Fruit fly (Drosophila melanogaster) whole organism, embryonic: ENCODE results near the gene CG10274.
A peak's percentile ranks its signal among the peaks of the same experiment; 100 is the strongest.

Source experiments
- Atf3 ChIP-seq: fragments of 200-800 bp; sonication (Bioruptor generic); optimal IDR thresholded peaks from 3 replicates; lab custom pipeline; 2016; ENCODE audit warnings: missing biosample characterization, missing genetic modification characterization
- Awh ChIP-seq: fragments of 200-800 bp; sonication (Bioruptor generic); IDR thresholded peaks from 2 replicates; pipeline ENCODE4, ENCODE4 v1.3.6; 2022; ENCODE audit warnings: missing biosample characterization, missing genetic modification characterization
- BtbVII ChIP-seq: fragments of 200-800 bp; sonication (Bioruptor generic); optimal IDR thresholded peaks from 3 replicates; lab custom pipeline; 2017; ENCODE audit warnings: missing biosample characterization, mild to moderate bottlenecking, missing genetic modification characterization
- CG10147 ChIP-seq: fragments of 200-800 bp; sonication (Bioruptor generic); optimal IDR thresholded peaks from 2 replicates; lab custom pipeline; 2019; ENCODE audit warnings: missing biosample characterization, mild to moderate bottlenecking, missing genetic modification characterization, moderate library complexity
- CG10462 ChIP-seq: fragments of 200-800 bp; sonication (Bioruptor generic); optimal IDR thresholded peaks from 2 replicates; lab custom pipeline; 2016; ENCODE audit warnings: missing biosample characterization, missing genetic modification characterization
- CG10543 ChIP-seq: fragments of 200-800 bp; sonication (Bioruptor generic); optimal IDR thresholded peaks from 3 replicates; lab custom pipeline; 2017; ENCODE audit warnings: missing biosample characterization, mild to moderate bottlenecking, missing genetic modification characterization, moderate library complexity
- CG12155 ChIP-seq: fragments of 200-800 bp; sonication (Bioruptor generic); optimal IDR thresholded peaks from 3 replicates; lab custom pipeline; 2016; ENCODE audit warnings: missing biosample characterization, missing genetic modification characterization
- CG12942 ChIP-seq: fragments of 200-800 bp; sonication (Bioruptor generic); optimal IDR thresholded peaks from 3 replicates; lab custom pipeline; 2016; ENCODE audit warnings: missing biosample characterization, missing genetic modification characterization
- CG13296 ChIP-seq: fragments of 200-800 bp; sonication (Bioruptor generic); optimal IDR thresholded peaks from 3 replicates; lab custom pipeline; 2018; ENCODE audit warnings: missing biosample characterization, mild to moderate bottlenecking, missing genetic modification characterization
- CG13775 ChIP-seq: fragments of 200-800 bp; sonication (Bioruptor generic); optimal IDR thresholded peaks from 3 replicates; lab custom pipeline; 2017; ENCODE audit warnings: missing biosample characterization, mild to moderate bottlenecking, missing genetic modification characterization
- CG14441 ChIP-seq: fragments of 200-800 bp; sonication (Bioruptor generic); IDR thresholded peaks from 2 replicates; pipeline ENCODE4 v1.3.6; 2022; ENCODE audit warnings: missing biosample characterization, missing genetic modification characterization
- CG14860 ChIP-seq: fragments of 200-800 bp; sonication (Bioruptor generic); IDR thresholded peaks from 3 replicates; pipeline ENCODE4 v1.3.6; 2022; ENCODE audit warnings: missing biosample characterization, missing genetic modification characterization; ENCODE audit not compliant: partially characterized antibody
- CG16815 ChIP-seq: fragments of 200-800 bp; sonication (Bioruptor generic); optimal IDR thresholded peaks from 3 replicates; lab custom pipeline; 2017; ENCODE audit warnings: missing biosample characterization, mild to moderate bottlenecking, missing genetic modification characterization
- CG2116 ChIP-seq: fragments of 200-800 bp; sonication (Bioruptor generic); optimal IDR thresholded peaks from 3 replicates; lab custom pipeline; 2018; ENCODE audit warnings: missing biosample characterization, mild to moderate bottlenecking, missing genetic modification characterization
- CG32772 ChIP-seq: fragments of 200-800 bp; sonication (Bioruptor generic); IDR thresholded peaks from 2 replicates; pipeline ENCODE4 v1.3.6; 2022; ENCODE audit warnings: missing biosample characterization, missing genetic modification characterization
- CG33213 ChIP-seq: fragments of 200-800 bp; sonication (Bioruptor generic); optimal IDR thresholded peaks from 3 replicates; lab custom pipeline; 2016; ENCODE audit warnings: missing biosample characterization, missing genetic modification characterization
- CG3407 ChIP-seq: fragments of 200-800 bp; sonication (Bioruptor generic); optimal IDR thresholded peaks from 2 replicates; lab custom pipeline; 2018; ENCODE audit warnings: missing biosample characterization, mild to moderate bottlenecking, missing genetic modification characterization
- CG42726 ChIP-seq: fragments of 200-800 bp; sonication (Bioruptor generic); IDR thresholded peaks from 2 replicates; pipeline ENCODE4 v1.3.6; 2022; ENCODE audit warnings: missing biosample characterization, missing genetic modification characterization; ENCODE audit not compliant: partially characterized antibody
- CG6175 ChIP-seq: fragments of 200-800 bp; sonication (Bioruptor generic); IDR thresholded peaks from 3 replicates; pipeline ENCODE4 v1.3.6; 2022; ENCODE audit warnings: missing biosample characterization, missing genetic modification characterization
- CG6689 ChIP-seq: fragments of 200-800 bp; sonication (Bioruptor generic); IDR thresholded peaks from 2 replicates; pipeline ENCODE4 v1.3.6; 2022; ENCODE audit warnings: missing biosample characterization, missing genetic modification characterization
- Dp ChIP-seq: fragments of 200-800 bp; sonication (Bioruptor generic); optimal IDR thresholded peaks from 2 replicates; lab custom pipeline; 2018; ENCODE audit warnings: missing biosample characterization, mild to moderate bottlenecking, missing genetic modification characterization, moderate library complexity
- E2f1 ChIP-seq: fragments of 200-800 bp; sonication (Bioruptor generic); IDR thresholded peaks from 2 replicates; pipeline ENCODE4 v1.3.6; 2022; ENCODE audit warnings: missing biosample characterization, missing genetic modification characterization
- Elba2 ChIP-seq: fragments of 200-800 bp; sonication (Bioruptor generic); optimal IDR thresholded peaks from 3 replicates; lab custom pipeline; 2016; ENCODE audit warnings: missing biosample characterization, missing genetic modification characterization
- Fer1 ChIP-seq: fragments of 200-800 bp; sonication (Bioruptor generic); optimal IDR thresholded peaks from 2 replicates; lab custom pipeline; 2017; ENCODE audit warnings: missing biosample characterization, mild to moderate bottlenecking, missing genetic modification characterization
- H15 ChIP-seq: fragments of 200-800 bp; sonication (Bioruptor generic); IDR thresholded peaks from 3 replicates; pipeline ENCODE4 v1.3.6; 2022; ENCODE audit warnings: missing biosample characterization, missing genetic modification characterization
- HLH4C ChIP-seq: fragments of 200-800 bp; sonication (Bioruptor generic); IDR thresholded peaks from 3 replicates; pipeline ENCODE4 v1.3.6; 2022; ENCODE audit warnings: missing biosample characterization, missing genetic modification characterization; ENCODE audit not compliant: partially characterized antibody
- Hand ChIP-seq: fragments of 200-800 bp; sonication (Bioruptor generic); optimal IDR thresholded peaks from 2 replicates; lab custom pipeline; 2017; ENCODE audit warnings: mild to moderate bottlenecking, missing biosample characterization, missing genetic modification reagents, missing genetic modification characterization
- HmgZ ChIP-seq: fragments of 200-800 bp; sonication (Bioruptor generic); optimal IDR thresholded peaks from 2 replicates; lab custom pipeline; 2018; ENCODE audit warnings: missing biosample characterization, mild to moderate bottlenecking, missing genetic modification characterization
- Myb ChIP-seq: fragments of 200-800 bp; sonication (Bioruptor generic); optimal IDR thresholded peaks from 2 replicates; lab custom pipeline; 2016; ENCODE audit warnings: missing biosample characterization, missing genetic modification characterization
- Oaz ChIP-seq: fragments of 200-800 bp; sonication (Bioruptor generic); IDR thresholded peaks from 2 replicates; pipeline ENCODE4 v1.3.6; 2022; ENCODE audit warnings: missing biosample characterization, missing genetic modification characterization
- Scr ChIP-seq: fragments of 200-800 bp; sonication (Bioruptor generic); IDR thresholded peaks from 2 replicates; pipeline ENCODE4 v1.3.6; 2022; ENCODE audit warnings: missing biosample characterization, missing genetic modification characterization; ENCODE audit not compliant: partially characterized antibody
- ac ChIP-seq: fragments of 200-800 bp; sonication (Bioruptor generic); optimal IDR thresholded peaks from 3 replicates; lab custom pipeline; 2017; ENCODE audit warnings: missing biosample characterization, mild to moderate bottlenecking, missing genetic modification characterization
- al ChIP-seq: fragments of 200-800 bp; sonication (Bioruptor generic); IDR thresholded peaks from 2 replicates; pipeline ENCODE4 v1.3.6; 2022; ENCODE audit warnings: missing biosample characterization, missing genetic modification characterization
- dmrt11E ChIP-seq: fragments of 200-800 bp; sonication (Bioruptor generic); optimal IDR thresholded peaks from 3 replicates; lab custom pipeline; 2018; ENCODE audit warnings: missing biosample characterization, mild to moderate bottlenecking, missing genetic modification characterization, moderate library complexity
- dysf ChIP-seq: fragments of 200-800 bp; sonication (Bioruptor generic); IDR thresholded peaks from 3 replicates; pipeline ENCODE4 v1.3.6; 2022; ENCODE audit warnings: missing biosample characterization, missing genetic modification characterization
- esg ChIP-seq: fragments of 200-800 bp; sonication (Bioruptor generic); conservative IDR thresholded peaks from 2 replicates; pipeline ENCODE4 v1.3.6; 2022; ENCODE audit warnings: missing biosample characterization, missing genetic modification characterization
- ewg ChIP-seq: fragments of 200-800 bp; sonication (Bioruptor generic); optimal IDR thresholded peaks from 3 replicates; lab custom pipeline; 2017; ENCODE audit warnings: mild to moderate bottlenecking, missing biosample characterization, missing genetic modification reagents, missing genetic modification characterization
- fd96Cb ChIP-seq: fragments of 200-800 bp; sonication (Bioruptor generic); optimal IDR thresholded peaks from 2 replicates; lab custom pipeline; 2018; ENCODE audit warnings: missing biosample characterization, mild to moderate bottlenecking, missing genetic modification characterization, moderate library complexity
- ftz-f1 ChIP-seq: fragments of 200-800 bp; sonication (Bioruptor generic); optimal IDR thresholded peaks from 2 replicates; lab custom pipeline; 2016; ENCODE audit warnings: missing biosample characterization, missing genetic modification characterization
- luna ChIP-seq: fragments of 200-800 bp; sonication (Bioruptor generic); optimal IDR thresholded peaks from 2 replicates; lab custom pipeline; 2016; ENCODE audit warnings: missing biosample characterization, missing genetic modification characterization
- mld ChIP-seq: fragments of 200-800 bp; sonication (Bioruptor generic); IDR thresholded peaks from 3 replicates; pipeline ENCODE4 v1.3.6; 2022; ENCODE audit warnings: missing biosample characterization, missing genetic modification characterization; ENCODE audit not compliant: partially characterized antibody
- nau ChIP-seq: fragments of 200-800 bp; sonication (Bioruptor generic); optimal IDR thresholded peaks from 3 replicates; lab custom pipeline; 2017; ENCODE audit warnings: missing biosample characterization, mild to moderate bottlenecking, missing genetic modification characterization, missing genetic modification reagents
- odd ChIP-seq: fragments of 200-800 bp; sonication (Bioruptor generic); optimal IDR thresholded peaks from 2 replicates; lab custom pipeline; 2017; ENCODE audit warnings: missing biosample characterization, mild to moderate bottlenecking, missing genetic modification characterization
- pita ChIP-seq: fragments of 200-800 bp; sonication (Bioruptor generic); optimal IDR thresholded peaks from 2 replicates; lab custom pipeline; 2017; ENCODE audit warnings: missing biosample characterization, mild to moderate bottlenecking, missing genetic modification characterization
- row ChIP-seq: fragments of 200-800 bp; sonication (Bioruptor generic); IDR thresholded peaks from 3 replicates; pipeline ENCODE4 v1.3.6; 2022; ENCODE audit warnings: missing biosample characterization, missing genetic modification characterization
- scrt ChIP-seq: fragments of 200-800 bp; sonication (Bioruptor generic); optimal IDR thresholded peaks from 2 replicates; lab custom pipeline; 2018; ENCODE audit warnings: missing biosample characterization, mild to moderate bottlenecking, missing genetic modification characterization, moderate library complexity
- sr ChIP-seq: fragments of 200-800 bp; sonication (Bioruptor generic); IDR thresholded peaks from 3 replicates; pipeline ENCODE4 v1.3.6; 2022; ENCODE audit warnings: missing biosample characterization, missing genetic modification characterization
- tap ChIP-seq: fragments of 200-800 bp; optimal IDR thresholded peaks from 3 replicates; lab custom pipeline; 2019; ENCODE audit warnings: missing biosample characterization, mild to moderate bottlenecking, missing genetic modification characterization, moderate library complexity
- toy ChIP-seq: fragments of 200-800 bp; sonication (Bioruptor generic); IDR thresholded peaks from 2 replicates; pipeline ENCODE4 v1.3.6; 2022; ENCODE audit warnings: missing biosample characterization, missing genetic modification characterization
- wek ChIP-seq: fragments of 200-800 bp; sonication (Bioruptor generic); optimal IDR thresholded peaks from 3 replicates; lab custom pipeline; 2018; ENCODE audit warnings: missing biosample characterization, mild to moderate bottlenecking, missing genetic modification characterization, moderate library complexity
- wor ChIP-seq: fragments of 200-800 bp; sonication (Bioruptor generic); IDR thresholded peaks from 2 replicates; pipeline ENCODE4 v1.3.6; 2022; ENCODE audit warnings: missing biosample characterization, missing genetic modification characterization

CG10274 gene

DNA sequence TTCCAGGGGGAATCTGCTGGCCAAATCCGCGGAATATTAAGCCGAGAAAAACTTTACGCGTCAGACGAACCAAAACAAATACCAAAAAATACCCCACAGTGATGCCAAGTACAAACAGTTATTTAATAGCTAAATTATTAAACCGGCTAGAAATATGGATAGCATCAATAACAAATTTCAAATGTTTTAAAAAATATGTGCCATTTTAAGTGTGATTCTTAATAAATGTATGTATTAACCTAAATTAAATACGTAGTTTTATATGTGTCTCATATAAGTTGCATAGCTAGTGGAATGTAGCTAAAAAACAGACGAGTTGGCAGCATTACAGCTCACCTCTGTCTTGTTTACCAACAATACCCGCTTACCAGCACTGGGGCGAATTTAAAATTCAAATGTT is at the start of gene CG10274 (continued):
- no peak for TF ChIP-seq Hand (GFP tag; lab: Kevin White, UChicago)
- TF ChIP-seq ac (GFP tag; lab: Kevin White, UChicago), result no peak
- no peak for TF ChIP-seq sr (GFP tag; lab: Robert Waterston, UW)
- TF ChIP-seq toy (GFP tag; lab: Robert Waterston, UW), result no peak
- no peak for TF ChIP-seq scrt
- TF ChIP-seq Myb (GFP tag; lab: Kevin White, UChicago), result peak; percentile 72
- peak; percentile 61 for TF ChIP-seq ewg (GFP tag; lab: Kevin White, UChicago)
- TF ChIP-seq dmrt11E, result peak; percentile 77
- no peak for TF ChIP-seq CG6175 (GFP tag; lab: Robert Waterston, UW)
- no peak for TF ChIP-seq nau (GFP tag; lab: Kevin White, UChicago)
- peak; percentile 34; the same call in 1 of the 2 replicates for TF ChIP-seq CG6689 (GFP tag; lab: Robert Waterston, UW)
- no peak for TF ChIP-seq CG13296 (GFP tag; lab: Kevin White, UChicago)
- no peak for TF ChIP-seq CG42726 (GFP tag; lab: Robert Waterston, UW)
- TF ChIP-seq BtbVII, result no peak
- peak; percentile 29 for TF ChIP-seq CG3407 (GFP tag; lab: Kevin White, UChicago)
- peak; percentile 72 for TF ChIP-seq CG12942 (GFP tag; lab: Kevin White, UChicago)
- TF ChIP-seq CG16815 (GFP tag; lab: Kevin White, UChicago), result peak; percentile 72
- TF ChIP-seq HLH4C (GFP tag; lab: Robert Waterston, UW), result no peak
- no peak for TF ChIP-seq wek (GFP tag; lab: Kevin White, UChicago)
- peak; percentile 52; the same call in 1 of the 2 replicates for TF ChIP-seq CG32772 (GFP tag; lab: Robert Waterston, UW)
- TF ChIP-seq tap (tag; lab: Kevin White, UChicago), result no peak
- peak; percentile 72 for TF ChIP-seq CG10543 (GFP tag; lab: Kevin White, UChicago)
- no peak for TF ChIP-seq Scr (GFP tag; lab: Robert Waterston, UW)
- TF ChIP-seq al (GFP tag; lab: Robert Waterston, UW), result peak; percentile 76
- no peak for TF ChIP-seq CG10147 (GFP tag; lab: Kevin White, UChicago)
- peak; percentile 29; the same call in 1 of the 2 replicates for TF ChIP-seq wor
- TF ChIP-seq row (GFP tag; lab: Robert Waterston, UW), result peak; percentile 97
- TF ChIP-seq Fer1, result peak; percentile 79
- TF ChIP-seq HmgZ (tag; lab: Kevin White, UChicago), result peak; percentile 90
- peak; percentile 62 for TF ChIP-seq CG10462
- no peak for TF ChIP-seq Awh
- peak; percentile 61 for TF ChIP-seq CG14441
- peak; percentile 83 for TF ChIP-seq CG13775 (GFP tag; lab: Kevin White, UChicago)
- TF ChIP-seq fd96Cb, result peak; percentile 65
- TF ChIP-seq CG14860 (GFP tag; lab: Robert Waterston, UW), result no peak
- peak; percentile 65 for TF ChIP-seq luna (GFP tag; lab: Kevin White, UChicago)
- peak; percentile 63 for TF ChIP-seq E2f1 (GFP tag; lab: Robert Waterston, UW)
- peak; percentile 50 for TF ChIP-seq Elba2 (GFP tag; lab: Kevin White, UChicago)
- TF ChIP-seq ftz-f1 (GFP tag; lab: Kevin White, UChicago), result no peak
- TF ChIP-seq CG2116 (GFP tag; lab: Kevin White, UChicago), result peak; percentile 77
- TF ChIP-seq pita (GFP tag; lab: Kevin White, UChicago), result no peak
- TF ChIP-seq H15 (GFP tag; lab: Robert Waterston, UW), result peak; percentile 47; the same call in 1 of the 3 replicates
- TF ChIP-seq Oaz (GFP tag; lab: Robert Waterston, UW), result no peak
- TF ChIP-seq mld (GFP tag; lab: Robert Waterston, UW), result no peak
- peak; percentile 90 for TF ChIP-seq CG12155
- peak; percentile 66; the same call in 1 of the 3 replicates for TF ChIP-seq dysf (GFP tag; lab: Robert Waterston, UW)
- peak; percentile 62 for TF ChIP-seq CG33213 (GFP tag; lab: Kevin White, UChicago)
- no peak for TF ChIP-seq odd
- TF ChIP-seq Atf3, result peak; percentile 59
- TF ChIP-seq Dp (GFP tag; lab: Kevin White, UChicago), result peak; percentile 75
- TF ChIP-seq esg (GFP tag; lab: Robert Waterston, UW), result peak; percentile 54; the same call in 1 of the 2 replicates
